Fruit fly (Drosophila melanogaster) whole organism, prepupa: ENCODE measurements around the gene CG4553.
A peak's percentile ranks its signal among the peaks of the same experiment; 100 is the strongest.

Source experiments
- Blimp-1 ChIP-seq: fragments of 200-800 bp; sonication (Bioruptor generic); optimal IDR thresholded peaks from 3 replicates; lab custom pipeline; 2017; ENCODE audit warnings: missing biosample characterization, missing genetic modification characterization, mild to moderate bottlenecking, moderate library complexity, missing genetic modification reagents
- CG10631 ChIP-seq: fragments of 200-800 bp; sonication (Bioruptor generic); optimal IDR thresholded peaks from 2 replicates; lab custom pipeline; 2016; ENCODE audit warnings: missing biosample characterization, missing genetic modification characterization
- CG11294 ChIP-seq: fragments of 200-800 bp; sonication (Bioruptor generic); IDR thresholded peaks from 2 replicates; pipeline ENCODE4 v1.3.6; 2022; ENCODE audit warnings: missing biosample characterization, missing genetic modification characterization
- CG11762 ChIP-seq: fragments of 200-800 bp; sonication (Bioruptor generic); optimal IDR thresholded peaks from 3 replicates; lab custom pipeline; 2016; ENCODE audit warnings: missing biosample characterization, missing genetic modification characterization; ENCODE audit not compliant: insufficient read depth
- CG11902 ChIP-seq: fragments of 200-800 bp; sonication (Bioruptor generic); optimal IDR thresholded peaks from 3 replicates; lab custom pipeline; 2016; ENCODE audit warnings: missing biosample characterization, missing genetic modification characterization
- CG15336 ChIP-seq: fragments of 200-800 bp; sonication (Bioruptor generic); IDR thresholded peaks from 2 replicates; pipeline ENCODE4 v1.3.6; 2022; ENCODE audit warnings: missing biosample characterization, missing genetic modification characterization
- CG1621 ChIP-seq: fragments of 200-800 bp; sonication (Bioruptor generic); optimal IDR thresholded peaks from 3 replicates; lab custom pipeline; 2018; ENCODE audit warnings: missing biosample characterization, mild to moderate bottlenecking, missing genetic modification characterization
- CG16779 ChIP-seq: fragments of 200-800 bp; sonication (Bioruptor generic); optimal IDR thresholded peaks from 3 replicates; lab custom pipeline; 2017; ENCODE audit warnings: missing biosample characterization, mild to moderate bottlenecking, missing genetic modification characterization
- CG3032 ChIP-seq: fragments of 200-800 bp; optimal IDR thresholded peaks from 2 replicates; lab custom pipeline; 2019; ENCODE audit warnings: missing biosample characterization, mild to moderate bottlenecking, missing genetic modification characterization, moderate library complexity
- CG31627 ChIP-seq: fragments of 200-800 bp; sonication (Bioruptor generic); optimal IDR thresholded peaks from 3 replicates; lab custom pipeline; 2016; ENCODE audit warnings: missing biosample characterization, missing genetic modification characterization
- CG32006 ChIP-seq: fragments of 200-800 bp; sonication (Bioruptor generic); optimal IDR thresholded peaks from 3 replicates; lab custom pipeline; 2017; ENCODE audit warnings: missing biosample characterization, mild to moderate bottlenecking, missing genetic modification characterization
- CG34406 ChIP-seq: fragments of 200-800 bp; sonication (Bioruptor generic); optimal IDR thresholded peaks from 3 replicates; lab custom pipeline; 2016; ENCODE audit warnings: missing biosample characterization, missing genetic modification characterization
- CG3919 ChIP-seq: fragments of 200-800 bp; sonication (Bioruptor generic); optimal IDR thresholded peaks from 3 replicates; lab custom pipeline; 2016; ENCODE audit warnings: missing biosample characterization, missing genetic modification characterization
- CG4318 ChIP-seq: fragments of 200-800 bp; sonication (Bioruptor generic); optimal IDR thresholded peaks from 3 replicates; lab custom pipeline; 2017; ENCODE audit warnings: missing biosample characterization, mild to moderate bottlenecking, missing genetic modification characterization
- CG6276 ChIP-seq: fragments of 200-800 bp; sonication (Bioruptor generic); optimal IDR thresholded peaks from 2 replicates; lab custom pipeline; 2017; ENCODE audit warnings: missing biosample characterization, mild to moderate bottlenecking, missing genetic modification characterization
- CG6792 ChIP-seq: fragments of 200-800 bp; sonication (Bioruptor generic); optimal IDR thresholded peaks from 3 replicates; lab custom pipeline; 2016; ENCODE audit warnings: missing biosample characterization, missing genetic modification characterization
- CG6854 ChIP-seq: fragments of 200-800 bp; sonication (Bioruptor generic); optimal IDR thresholded peaks from 2 replicates; lab custom pipeline; 2017; ENCODE audit warnings: missing biosample characterization, mild to moderate bottlenecking, missing genetic modification characterization
- CG7368 ChIP-seq: fragments of 200-800 bp; sonication (Bioruptor generic); optimal IDR thresholded peaks from 3 replicates; lab custom pipeline; 2016; ENCODE audit warnings: missing biosample characterization, missing genetic modification characterization
- CG8119 ChIP-seq: fragments of 200-800 bp; sonication (Bioruptor generic); IDR thresholded peaks from 3 replicates; pipeline ENCODE4 v1.3.6; 2022; ENCODE audit warnings: missing biosample characterization, missing genetic modification characterization
- CG8319 ChIP-seq: fragments of 200-800 bp; sonication (Bioruptor generic); optimal IDR thresholded peaks from 3 replicates; lab custom pipeline; 2016; ENCODE audit warnings: missing biosample characterization, missing genetic modification characterization
- CG8632 ChIP-seq: fragments of 200-800 bp; sonication (Bioruptor generic); optimal IDR thresholded peaks from 3 replicates; lab custom pipeline; 2016; ENCODE audit warnings: missing biosample characterization, missing genetic modification characterization
- CG9139 ChIP-seq: fragments of 200-800 bp; sonication (Bioruptor generic); optimal IDR thresholded peaks from 3 replicates; lab custom pipeline; 2017; ENCODE audit warnings: missing biosample characterization, mild to moderate bottlenecking, missing genetic modification characterization
- Eip75B ChIP-seq: fragments of 200-800 bp; sonication (Bioruptor generic); optimal IDR thresholded peaks from 3 replicates; lab custom pipeline; 2016; ENCODE audit warnings: missing biosample characterization, missing genetic modification characterization
- Eip78C ChIP-seq: fragments of 200-800 bp; sonication (Bioruptor generic); peaks from one replicate; lab custom pipeline; 2016; ENCODE audit warnings: missing biosample characterization, missing genetic modification characterization
- Eip93F ChIP-seq: fragments of 200-800 bp; sonication (Bioruptor generic); optimal IDR thresholded peaks from 2 replicates; lab custom pipeline; 2016; ENCODE audit warnings: missing biosample characterization, mild to moderate bottlenecking, missing genetic modification characterization
- Ets21C ChIP-seq: fragments of 200-800 bp; sonication (Bioruptor generic); optimal IDR thresholded peaks from 3 replicates; lab custom pipeline; 2016; ENCODE audit warnings: missing biosample characterization, missing genetic modification characterization
- Ets96B ChIP-seq: fragments of 200-800 bp; optimal IDR thresholded peaks from 2 replicates; lab custom pipeline; 2019; ENCODE audit warnings: missing biosample characterization, mild to moderate bottlenecking, missing genetic modification characterization, moderate library complexity
- Gug ChIP-seq: fragments of 200-800 bp; sonication (Bioruptor generic); IDR thresholded peaks from 2 replicates; pipeline ENCODE4 v1.3.6; 2022; ENCODE audit warnings: missing biosample characterization, missing genetic modification characterization
- Hr38 ChIP-seq: sonication (Bioruptor generic); optimal IDR thresholded peaks from 2 replicates; lab custom pipeline; 2016; ENCODE audit warnings: missing biosample characterization, missing genetic modification characterization
- Hr4 ChIP-seq: fragments of 200-800 bp; sonication (Bioruptor generic); optimal IDR thresholded peaks from 3 replicates; lab custom pipeline; 2016; ENCODE audit warnings: missing biosample characterization, missing genetic modification characterization
- Lpt ChIP-seq: fragments of 200-800 bp; sonication (Bioruptor generic); optimal IDR thresholded peaks from 3 replicates; lab custom pipeline; 2016; ENCODE audit warnings: missing biosample characterization, missing genetic modification characterization
- Met ChIP-seq: fragments of 200-800 bp; sonication (Bioruptor generic); optimal IDR thresholded peaks from 3 replicates; lab custom pipeline; 2016; ENCODE audit warnings: missing biosample characterization, missing genetic modification characterization
- OdsH ChIP-seq: fragments of 200-800 bp; sonication (Bioruptor generic); optimal IDR thresholded peaks from 3 replicates; lab custom pipeline; 2016; ENCODE audit warnings: missing biosample characterization, missing genetic modification characterization
- Smox ChIP-seq: fragments of 200-800 bp; sonication (Bioruptor generic); optimal IDR thresholded peaks from 3 replicates; lab custom pipeline; 2016; ENCODE audit warnings: missing biosample characterization, missing genetic modification characterization
- Sox102F ChIP-seq: fragments of 200-800 bp; sonication (Bioruptor generic); optimal IDR thresholded peaks from 2 replicates; lab custom pipeline; 2016; ENCODE audit warnings: missing biosample characterization, mild to moderate bottlenecking, missing genetic modification characterization
- Sox14 ChIP-seq: fragments of 200-800 bp; sonication (Bioruptor generic); optimal IDR thresholded peaks from 3 replicates; lab custom pipeline; 2016; ENCODE audit warnings: missing biosample characterization, missing genetic modification characterization
- Sox15 ChIP-seq: fragments of 200-800 bp; sonication (Bioruptor generic); optimal IDR thresholded peaks from 3 replicates; lab custom pipeline; 2016; ENCODE audit warnings: missing biosample characterization, missing genetic modification characterization
- achi ChIP-seq: fragments of 200-800 bp; sonication (Bioruptor generic); optimal IDR thresholded peaks from 3 replicates; lab custom pipeline; 2016; ENCODE audit warnings: missing biosample characterization, missing genetic modification characterization
- acj6 ChIP-seq: fragments of 200-800 bp; sonication (Bioruptor generic); optimal IDR thresholded peaks from 3 replicates; lab custom pipeline; 2016; ENCODE audit warnings: missing biosample characterization, missing genetic modification characterization
- cyc ChIP-seq: fragments of 200-800 bp; sonication (Bioruptor generic); optimal IDR thresholded peaks from 3 replicates; lab custom pipeline; 2016; ENCODE audit warnings: missing biosample characterization, missing genetic modification characterization
- dac ChIP-seq: fragments of 200-800 bp; sonication (Bioruptor generic); optimal IDR thresholded peaks from 2 replicates; lab custom pipeline; 2017; ENCODE audit warnings: missing biosample characterization, mild to moderate bottlenecking, missing genetic modification characterization
- dsx ChIP-seq: fragments of 200-800 bp; optimal IDR thresholded peaks from 3 replicates; lab custom pipeline; 2019; ENCODE audit warnings: missing biosample characterization, mild to moderate bottlenecking, missing genetic modification characterization, moderate library complexity; ENCODE audit not compliant: poor library complexity, severe bottlenecking
- eg ChIP-seq: fragments of 200-800 bp; sonication (Bioruptor generic); IDR thresholded peaks from 3 replicates; pipeline ENCODE4 v1.3.6; 2022; ENCODE audit warnings: missing biosample characterization, missing genetic modification characterization
- esn ChIP-seq: fragments of 200-800 bp; sonication (Bioruptor generic); optimal IDR thresholded peaks from 2 replicates; lab custom pipeline; 2016; ENCODE audit warnings: missing biosample characterization, mild to moderate bottlenecking, missing genetic modification characterization, moderate library complexity
- fd59A ChIP-seq: fragments of 200-800 bp; sonication (Bioruptor generic); optimal IDR thresholded peaks from 2 replicates; lab custom pipeline; 2017; ENCODE audit warnings: missing biosample characterization, mild to moderate bottlenecking, missing genetic modification characterization, missing genetic modification reagents
- fd85E ChIP-seq: fragments of 200-800 bp; sonication (Bioruptor generic); optimal IDR thresholded peaks from 3 replicates; lab custom pipeline; 2016; ENCODE audit warnings: missing biosample characterization, missing genetic modification characterization
- fkh ChIP-seq: fragments of 200-800 bp; sonication (Bioruptor generic); optimal IDR thresholded peaks from 3 replicates; lab custom pipeline; 2017; ENCODE audit warnings: missing biosample characterization, mild to moderate bottlenecking, missing genetic modification characterization, moderate library complexity
- net ChIP-seq: fragments of 200-800 bp; sonication (Bioruptor generic); optimal IDR thresholded peaks from 3 replicates; lab custom pipeline; 2016; ENCODE audit warnings: missing biosample characterization, missing genetic modification characterization
- pdm3 ChIP-seq: fragments of 200-800 bp; sonication (Bioruptor generic); optimal IDR thresholded peaks from 3 replicates; lab custom pipeline; 2016; ENCODE audit warnings: missing biosample characterization, missing genetic modification characterization
- salr ChIP-seq, 2 experiments: fragments of 200-800 bp; sonication (Bioruptor generic); optimal IDR thresholded peaks; 3 replicates each; lab custom pipeline; 2016 to 2018; ENCODE audit warnings: missing biosample characterization in 2 of 2, missing genetic modification characterization in 2 of 2, mild to moderate bottlenecking in 1 of 2
- spab ChIP-seq: fragments of 200-800 bp; sonication (Bioruptor generic); optimal IDR thresholded peaks from 2 replicates; lab custom pipeline; 2017; ENCODE audit warnings: missing biosample characterization, mild to moderate bottlenecking, missing genetic modification characterization, missing genetic modification reagents
- svp ChIP-seq: fragments of 200-800 bp; sonication (Bioruptor generic); peaks from one replicate; lab custom pipeline; 2016; ENCODE audit warnings: missing biosample characterization, missing genetic modification characterization
- topi ChIP-seq: fragments of 200-800 bp; sonication (Bioruptor generic); optimal IDR thresholded peaks from 3 replicates; lab custom pipeline; 2016; ENCODE audit warnings: missing biosample characterization, missing genetic modification characterization
- vri ChIP-seq: fragments of 200-800 bp; sonication (Bioruptor generic); optimal IDR thresholded peaks from 3 replicates; lab custom pipeline; 2016; ENCODE audit warnings: missing biosample characterization, mild to moderate bottlenecking, missing genetic modification characterization

Gene CG4553

DNA sequence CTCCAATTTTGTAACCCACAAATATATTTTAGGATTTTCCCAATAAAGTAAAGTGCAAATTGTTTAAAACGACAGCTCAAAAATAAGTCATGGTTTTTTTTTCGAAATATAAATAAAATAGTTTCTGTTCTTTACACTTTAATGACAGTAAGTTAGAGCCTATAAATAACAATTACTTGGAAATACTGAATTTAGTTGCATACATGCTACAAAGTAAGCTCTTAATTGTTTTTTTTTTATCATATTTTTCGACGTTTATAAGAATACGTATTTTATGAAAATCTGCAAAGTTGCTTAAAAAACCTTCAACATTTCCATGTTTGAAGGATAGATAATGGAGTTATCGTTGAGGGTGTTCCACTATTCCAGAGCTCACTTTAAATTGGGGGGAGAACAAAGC lies 40.8 kb upstream of the CG4553 start:
- TF ChIP-seq fkh (GFP tag; lab: Kevin White, UChicago): no peak
- TF ChIP-seq CG8319: no peak
- TF ChIP-seq Hr4 (GFP tag; lab: Kevin White, UChicago): peak; percentile 17
- TF ChIP-seq vri (GFP tag; lab: Kevin White, UChicago): no peak
- TF ChIP-seq CG34406 (GFP tag; lab: Kevin White, UChicago): peak; percentile 16
- TF ChIP-seq CG11762 (GFP tag; lab: Kevin White, UChicago): no peak
- TF ChIP-seq CG4318 (GFP tag; lab: Kevin White, UChicago): no peak
- TF ChIP-seq dsx: no peak
- TF ChIP-seq Ets96B: no peak
- no peak for TF ChIP-seq CG3919 (GFP tag; lab: Kevin White, UChicago)
- no peak for TF ChIP-seq CG16779
- no peak for TF ChIP-seq Sox14 (GFP tag; lab: Kevin White, UChicago)
- peak; percentile 8 for TF ChIP-seq CG10631 (GFP tag; lab: Kevin White, UChicago)
- TF ChIP-seq svp (GFP tag; lab: Kevin White, UChicago): peak; percentile 59
- no peak for TF ChIP-seq eg
- no peak for TF ChIP-seq CG8632 (GFP tag; lab: Kevin White, UChicago)
- TF ChIP-seq Met (GFP tag; lab: Kevin White, UChicago): peak; percentile 12
- no peak for TF ChIP-seq salr (GFP tag; optimal IDR thresholded peaks at IDR 0.05; lab: Kevin White, UChicago)
- TF ChIP-seq Hr38 (GFP tag; lab: Kevin White, UChicago): no peak
- no peak for TF ChIP-seq CG11902 (GFP tag; lab: Kevin White, UChicago)
- TF ChIP-seq Eip78C (GFP tag; lab: Kevin White, UChicago): peak; percentile 62
- no peak for TF ChIP-seq CG15336 (GFP tag; lab: Robert Waterston, UW)
- no peak for TF ChIP-seq CG6854
- peak; percentile 35 for TF ChIP-seq CG6792 (GFP tag; lab: Kevin White, UChicago)
- TF ChIP-seq achi (GFP tag; lab: Kevin White, UChicago): peak; percentile 7
- TF ChIP-seq Smox (GFP tag; lab: Kevin White, UChicago): peak; percentile 22
- TF ChIP-seq topi (GFP tag; lab: Kevin White, UChicago): peak; percentile 26
- TF ChIP-seq Blimp-1 (GFP tag; lab: Kevin White, UChicago): no peak
- no peak for TF ChIP-seq CG7368 (GFP tag; lab: Kevin White, UChicago)
- TF ChIP-seq Lpt (GFP tag; lab: Kevin White, UChicago): no peak
- TF ChIP-seq OdsH (GFP tag; lab: Kevin White, UChicago): peak; percentile 6
- TF ChIP-seq CG11294 (GFP tag; lab: Robert Waterston, UW): no peak
- TF ChIP-seq esn (GFP tag; lab: Kevin White, UChicago): peak; percentile 41
- no peak for TF ChIP-seq Sox102F (GFP tag; lab: Kevin White, UChicago)
- no peak for TF ChIP-seq fd85E (GFP tag; lab: Kevin White, UChicago)
- no peak for TF ChIP-seq Eip93F (GFP tag; lab: Kevin White, UChicago)
- TF ChIP-seq CG3032 (tag; lab: Kevin White, UChicago): no peak
- no peak for TF ChIP-seq spab (GFP tag; lab: Kevin White, UChicago)
- no peak for TF ChIP-seq dac
- no peak for TF ChIP-seq Gug (GFP tag; lab: Robert Waterston, UW)
- no peak for TF ChIP-seq net
- TF ChIP-seq CG6276 (GFP tag; lab: Kevin White, UChicago): no peak
- TF ChIP-seq fd59A (GFP tag; lab: Kevin White, UChicago): no peak
- no peak for TF ChIP-seq CG8119 (GFP tag; lab: Robert Waterston, UW)
- TF ChIP-seq CG32006 (GFP tag; lab: Kevin White, UChicago): no peak
- peak; percentile 31 for TF ChIP-seq CG31627 (GFP tag; lab: Kevin White, UChicago)
- TF ChIP-seq CG9139 (GFP tag; lab: Kevin White, UChicago): no peak
- TF ChIP-seq Eip75B (GFP tag; lab: Kevin White, UChicago): peak; percentile 15
- peak; percentile 7 for TF ChIP-seq Sox15 (GFP tag; lab: Kevin White, UChicago)
- no peak for TF ChIP-seq acj6 (GFP tag; lab: Kevin White, UChicago)
- TF ChIP-seq pdm3 (GFP tag; lab: Kevin White, UChicago): peak; percentile 36
- TF ChIP-seq CG1621 (tag; lab: Kevin White, UChicago): no peak
- no peak for TF ChIP-seq cyc
- TF ChIP-seq Ets21C (GFP tag; lab: Kevin White, UChicago): no peak
